Worm (Caenorhabditis elegans): ENCODE results near the gene srh-137.

DNA sequence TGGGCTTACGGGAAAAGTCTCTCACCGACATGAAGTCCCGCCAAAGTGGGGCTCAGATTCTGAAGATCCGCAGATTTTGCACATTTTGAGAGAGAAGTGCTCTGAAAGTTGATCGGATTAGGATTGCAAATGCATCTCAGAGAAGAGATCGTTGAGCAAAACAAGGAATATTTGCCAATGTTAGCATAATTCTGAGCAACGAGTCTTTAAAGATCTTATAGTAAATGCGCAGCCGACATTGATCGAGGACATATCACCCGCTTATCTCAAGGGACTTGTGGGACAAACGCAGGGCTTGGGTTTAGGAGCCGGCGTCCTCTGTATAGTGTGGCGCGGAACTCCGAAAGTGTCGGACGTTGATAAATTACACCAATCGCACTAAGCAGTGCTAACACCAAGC lies 7.3 kb upstream of the srh-137 start, which contains the start of gene nhr-112:
- TF ChIP-seq ztf-16 (tag; optimal IDR thresholded peaks at IDR 0.05) (no peak), sox-2 (GFP tag; IDR thresholded peaks at IDR 0.05) (no peak), ceh-14 (tag; optimal IDR thresholded peaks at IDR 0.05) (no peak), tbx-7 (tag; optimal IDR thresholded peaks at IDR 0.05) (no peak), T23F11.4 (GFP tag; optimal IDR thresholded peaks at IDR 0.05) (no peak), che-1 (tag; optimal IDR thresholded peaks at IDR 0.05) (no peak), C38D4.7 (GFP tag; optimal IDR thresholded peaks at IDR 0.05) (no peak), pha-4 (tag; optimal IDR thresholded peaks at IDR 0.05) (no peak), gmeb-2 (tag; optimal IDR thresholded peaks at IDR 0.05) (no peak), fkh-10 (GFP tag; optimal IDR thresholded peaks at IDR 0.05) (no peak), pat-9 (tag; optimal IDR thresholded peaks at IDR 0.05) (no peak), pha-2 (tag; optimal IDR thresholded peaks at IDR 0.05) (no peak)
